Fruit fly (Drosophila melanogaster): Measurements from ENCODE around the gene Cog4.

The Cog4 gene

DNA sequence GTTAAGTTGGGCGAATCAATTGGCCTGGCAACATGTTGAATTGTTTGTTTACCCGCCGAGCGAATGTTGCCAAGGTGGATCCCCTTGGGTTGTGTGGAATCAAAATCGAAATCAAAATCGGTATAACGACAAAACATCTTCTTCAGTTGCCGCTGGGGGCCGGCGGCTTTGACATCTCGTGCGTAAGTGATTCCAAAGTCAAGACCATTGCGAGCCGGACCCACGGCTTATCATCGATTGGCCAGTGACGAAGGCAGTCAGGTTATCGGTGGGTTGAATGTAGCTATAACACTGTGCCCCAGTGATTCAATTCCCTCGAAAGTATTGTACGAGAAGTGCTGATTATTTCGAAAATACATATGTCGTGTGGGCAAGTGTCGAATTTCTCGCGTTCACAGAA, 40.6 kb upstream of the Cog4 start:
- TF ChIP-seq Sp1 (GFP tag; optimal IDR thresholded peaks at IDR 0.05) (no peak), Hnf4 (GFP tag; optimal IDR thresholded peaks at IDR 0.05) (no peak), Hr83 (GFP tag; optimal IDR thresholded peaks at IDR 0.05; ENCODE audit: poor library complexity, severe bottlenecking) (no peak), CrebA (GFP tag; optimal IDR thresholded peaks at IDR 0.05; ENCODE audit: borderline replicate concordance) (peak; percentile 1), Hr78 (GFP tag; optimal IDR thresholded peaks at IDR 0.05) (no peak), Myc (optimal IDR thresholded peaks at IDR 0.05) (no peak), h (GFP tag; optimal IDR thresholded peaks at IDR 0.05) (no peak), Jra (GFP tag; optimal IDR thresholded peaks at IDR 0.05) (no peak), dl (GFP tag; optimal IDR thresholded peaks at IDR 0.05; ENCODE audit: insufficient read depth in 1 of 2, partially characterized antibody in 2 of 2) (no peak), CG32264 (GFP tag; optimal IDR thresholded peaks at IDR 0.05) (no peak), Dfd (GFP tag; optimal IDR thresholded peaks at IDR 0.05) (no peak), OdsH (GFP tag; optimal IDR thresholded peaks at IDR 0.05) (no peak), sv (GFP tag; optimal IDR thresholded peaks at IDR 0.05) (no peak), Rel (GFP tag; optimal IDR thresholded peaks at IDR 0.05) (no peak), Rel (tag; optimal IDR thresholded peaks at IDR 0.05) (peak; percentile 90), usp (GFP tag; optimal IDR thresholded peaks at IDR 0.05) (no peak)

DNA sequence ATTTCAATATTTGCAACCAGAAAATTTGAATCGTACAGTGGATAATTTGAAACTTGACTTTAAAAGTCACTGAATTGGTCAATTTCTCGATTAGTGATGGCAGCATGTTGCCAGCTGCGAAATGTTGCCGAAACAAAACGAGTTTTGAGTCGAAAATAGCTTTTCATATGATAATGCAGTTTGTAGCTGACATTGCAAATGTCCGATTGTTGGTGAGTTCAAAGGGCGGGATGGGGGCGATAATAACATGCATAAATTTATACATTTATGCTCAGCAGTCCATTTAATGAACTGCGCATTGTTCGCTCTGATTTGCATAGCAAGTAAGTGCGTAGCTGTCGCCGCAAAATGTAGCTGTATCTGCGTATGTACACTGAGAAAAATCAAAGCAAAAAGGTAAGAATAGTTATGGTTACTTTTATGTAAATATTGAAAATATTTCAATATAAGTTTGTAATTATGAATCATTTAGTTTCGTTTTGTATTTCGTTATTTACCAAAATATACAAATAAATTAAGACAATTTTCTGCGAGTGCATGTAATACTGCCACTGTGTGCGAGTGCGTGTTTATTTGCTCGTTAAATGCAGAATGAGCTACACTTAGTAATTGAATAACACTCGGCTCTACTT, 38.6 kb upstream of the Cog4 start, which contains the start of gene Lip4:
TSS of gene Lip4 (plus strand) at position 620 of the 632 bp plus-strand sequence.
- TF ChIP-seq OdsH (GFP tag; optimal IDR thresholded peaks at IDR 0.05) = peak; percentile 46
- peak; percentile 20 for TF ChIP-seq ey (GFP tag; optimal IDR thresholded peaks at IDR 0.05)
- TF ChIP-seq dmrt93B (GFP tag; optimal IDR thresholded peaks at IDR 0.05) = peak; percentile 11
- no peak for TF ChIP-seq Vsx2 (GFP tag; optimal IDR thresholded peaks at IDR 0.05; ENCODE audit: partially characterized antibody)
- TF ChIP-seq CG32264 (GFP tag; optimal IDR thresholded peaks at IDR 0.05) = no peak
- TF ChIP-seq psq (GFP tag; optimal IDR thresholded peaks at IDR 0.05) = peak; percentile 37
- no peak for TF ChIP-seq Abd-B (GFP tag; optimal IDR thresholded peaks at IDR 0.05)
- peak; percentile 45 for TF ChIP-seq rgr (GFP tag; optimal IDR thresholded peaks at IDR 0.05)
- TF ChIP-seq Hnf4 (GFP tag; optimal IDR thresholded peaks at IDR 0.05) = peak; percentile 23
- TF ChIP-seq foxo (GFP tag; optimal IDR thresholded peaks at IDR 0.05) = peak in 1 of 2 experiments; percentile 62
- TF ChIP-seq HLH106 (tag; optimal IDR thresholded peaks at IDR 0.05) = peak; percentile 58
- peak; percentile 61 for TF ChIP-seq sv (GFP tag; optimal IDR thresholded peaks at IDR 0.05)
- TF ChIP-seq usp (GFP tag; optimal IDR thresholded peaks at IDR 0.05) = no peak
- no peak for TF ChIP-seq lola (GFP tag; optimal IDR thresholded peaks at IDR 0.05)
- peak; percentile 44 for TF ChIP-seq h (GFP tag; optimal IDR thresholded peaks at IDR 0.05)
- no peak for TF ChIP-seq tai (GFP tag; optimal IDR thresholded peaks at IDR 0.05)
- TF ChIP-seq Jra (GFP tag; optimal IDR thresholded peaks at IDR 0.05) = peak; percentile 5
- TF ChIP-seq sage (GFP tag; optimal IDR thresholded peaks at IDR 0.05) = no peak
- peak; percentile 22 for TF ChIP-seq br (GFP tag; optimal IDR thresholded peaks at IDR 0.05)
- no peak for TF ChIP-seq jim (GFP tag; optimal IDR thresholded peaks at IDR 0.05)
- peak; percentile 11 for TF ChIP-seq Dfd (GFP tag; optimal IDR thresholded peaks at IDR 0.05)
- peak; percentile 63 for TF ChIP-seq fru (GFP tag; optimal IDR thresholded peaks at IDR 0.05)
- peak; percentile 42 for TF ChIP-seq Sp1 (GFP tag; optimal IDR thresholded peaks at IDR 0.05)
- TF ChIP-seq dl (GFP tag; optimal IDR thresholded peaks at IDR 0.05; ENCODE audit: insufficient read depth in 1 of 2, partially characterized antibody in 2 of 2) = no peak

dm6 chr2L:10522174-10522893, 33.9 kb upstream of the Cog4 start:
- TF ChIP-seq GATAd (GFP tag; optimal IDR thresholded peaks at IDR 0.05) (no peak), psq (GFP tag; optimal IDR thresholded peaks at IDR 0.05) (no peak), CG32264 (GFP tag; optimal IDR thresholded peaks at IDR 0.05) (no peak)

- TF ChIP-seq Hr83 (GFP tag; optimal IDR thresholded peaks at IDR 0.05; ENCODE audit: poor library complexity, severe bottlenecking) (no peak), ey (GFP tag; optimal IDR thresholded peaks at IDR 0.05) (peak; percentile 84), Myc (optimal IDR thresholded peaks at IDR 0.05) (no peak), sv (GFP tag; optimal IDR thresholded peaks at IDR 0.05) (no peak), CG32264 (GFP tag; optimal IDR thresholded peaks at IDR 0.05) (peak; percentile 53), Hnf4 (GFP tag; optimal IDR thresholded peaks at IDR 0.05) (peak; percentile 81), brk (GFP tag; optimal IDR thresholded peaks at IDR 0.05) (peak; percentile 50), jim (GFP tag; optimal IDR thresholded peaks at IDR 0.05) (no peak), Vsx2 (GFP tag; optimal IDR thresholded peaks at IDR 0.05; ENCODE audit: partially characterized antibody) (no peak), woc (GFP tag; optimal IDR thresholded peaks at IDR 0.05) (peak; percentile 44), usp (GFP tag; optimal IDR thresholded peaks at IDR 0.05) (no peak), Dfd (GFP tag; optimal IDR thresholded peaks at IDR 0.05) (no peak), psq (GFP tag; optimal IDR thresholded peaks at IDR 0.05) (peak; percentile 73), OdsH (GFP tag; optimal IDR thresholded peaks at IDR 0.05) (peak; percentile 78), dl (GFP tag; optimal IDR thresholded peaks at IDR 0.05; ENCODE audit: insufficient read depth in 1 of 2, partially characterized antibody in 2 of 2) (no peak), dsf (GFP tag; optimal IDR thresholded peaks at IDR 0.05; ENCODE audit: borderline replicate concordance) (peak; percentile 11), pan (optimal IDR thresholded peaks at IDR 0.05) (no peak), CrebA (GFP tag; optimal IDR thresholded peaks at IDR 0.05; ENCODE audit: borderline replicate concordance) (no peak), sage (GFP tag; optimal IDR thresholded peaks at IDR 0.05) (peak; percentile 73), Dif (GFP tag; optimal IDR thresholded peaks at IDR 0.05; ENCODE audit: partially characterized antibody) (no peak), br (GFP tag; optimal IDR thresholded peaks at IDR 0.05) (peak; percentile 80), h (GFP tag; optimal IDR thresholded peaks at IDR 0.05) (peak; percentile 90), dmrt93B (GFP tag; optimal IDR thresholded peaks at IDR 0.05) (peak; percentile 53), lola (GFP tag; optimal IDR thresholded peaks at IDR 0.05) (no peak), N (GFP tag; optimal IDR thresholded peaks at IDR 0.05) (no peak), Hr78 (GFP tag; optimal IDR thresholded peaks at IDR 0.05) (no peak), foxo (GFP tag; optimal IDR thresholded peaks at IDR 0.05) (peak; percentile 10 to 82), GATAd (GFP tag; optimal IDR thresholded peaks at IDR 0.05) (no peak)
Measured at dm6 chr2L:10519225-10519624, 30.8 kb upstream of the Cog4 start.
